Fruit fly (Drosophila melanogaster) whole organism, embryonic: ENCODE measurements around the gene CG8135.

Source experiments
- Blimp-1 ChIP-seq: fragments of 200-800 bp; sonication (Bioruptor generic); optimal IDR thresholded peaks from 3 replicates; lab custom pipeline; 2018; ENCODE audit warnings: missing biosample characterization, missing genetic modification characterization, mild to moderate bottlenecking, moderate library complexity, missing genetic modification reagents
- CG10321 ChIP-seq: fragments of 200-800 bp; sonication (Bioruptor generic); IDR thresholded peaks from 2 replicates; pipeline ENCODE4 v1.3.6; 2022; ENCODE audit warnings: missing biosample characterization, missing genetic modification characterization
- CG10979 ChIP-seq: fragments of 200-800 bp; sonication (Bioruptor generic); optimal IDR thresholded peaks from 2 replicates; lab custom pipeline; 2018; ENCODE audit warnings: missing biosample characterization, mild to moderate bottlenecking, missing genetic modification characterization, moderate library complexity
- CG11247 ChIP-seq: fragments of 200-800 bp; sonication (Bioruptor generic); IDR thresholded peaks from 2 replicates; pipeline ENCODE4 v1.3.6; 2022; ENCODE audit warnings: missing biosample characterization, missing genetic modification characterization
- CG11723 ChIP-seq: fragments of 200-800 bp; sonication (Bioruptor generic); optimal IDR thresholded peaks from 2 replicates; lab custom pipeline; 2017; ENCODE audit warnings: missing biosample characterization, mild to moderate bottlenecking, missing genetic modification characterization
- CG12299 ChIP-seq: fragments of 200-800 bp; sonication (Bioruptor generic); optimal IDR thresholded peaks from 2 replicates; lab custom pipeline; 2018; ENCODE audit warnings: missing biosample characterization, mild to moderate bottlenecking, missing genetic modification characterization
- CG14710 ChIP-seq: fragments of 200-800 bp; sonication (Bioruptor generic); optimal IDR thresholded peaks from 3 replicates; lab custom pipeline; 2019; ENCODE audit warnings: missing biosample characterization, mild to moderate bottlenecking, missing genetic modification characterization, moderate library complexity
- CG14860 ChIP-seq: fragments of 200-800 bp; sonication (Bioruptor generic); IDR thresholded peaks from 3 replicates; pipeline ENCODE4 v1.3.6; 2022; ENCODE audit warnings: missing biosample characterization, missing genetic modification characterization; ENCODE audit not compliant: partially characterized antibody
- CG14965 ChIP-seq: fragments of 200-800 bp; sonication (Bioruptor generic); optimal IDR thresholded peaks from 2 replicates; lab custom pipeline; 2016; ENCODE audit warnings: missing biosample characterization, missing genetic modification characterization, borderline replicate concordance
- CG17328 ChIP-seq: fragments of 200-800 bp; sonication (Bioruptor generic); IDR thresholded peaks from 2 replicates; pipeline ENCODE4 v1.3.6; 2022; ENCODE audit warnings: missing biosample characterization, missing genetic modification characterization
- CG17829 ChIP-seq: fragments of 200-800 bp; optimal IDR thresholded peaks from 2 replicates; lab custom pipeline; 2019; ENCODE audit warnings: missing biosample characterization, mild to moderate bottlenecking, missing genetic modification characterization, moderate library complexity
- CG18619 ChIP-seq: fragments of 200-800 bp; sonication (Bioruptor generic); optimal IDR thresholded peaks from 3 replicates; lab custom pipeline; 2017; ENCODE audit warnings: missing biosample characterization, mild to moderate bottlenecking, missing genetic modification characterization
- CG34422 ChIP-seq: fragments of 200-800 bp; sonication (Bioruptor generic); IDR thresholded peaks from 3 replicates; pipeline ENCODE4 v1.3.6; 2022; ENCODE audit warnings: missing biosample characterization, missing genetic modification characterization
- CG6854 ChIP-seq: fragments of 200-800 bp; sonication (Bioruptor generic); optimal IDR thresholded peaks from 3 replicates; lab custom pipeline; 2017; ENCODE audit warnings: missing biosample characterization, mild to moderate bottlenecking, missing genetic modification characterization
- CG7839 ChIP-seq: fragments of 200-800 bp; sonication (Bioruptor generic); optimal IDR thresholded peaks from 3 replicates; lab custom pipeline; 2018; ENCODE audit warnings: missing biosample characterization, mild to moderate bottlenecking, missing genetic modification characterization, moderate library complexity
- CG7987 ChIP-seq: fragments of 200-800 bp; sonication (Bioruptor generic); optimal IDR thresholded peaks from 2 replicates; lab custom pipeline; 2018; ENCODE audit warnings: missing biosample characterization, mild to moderate bottlenecking, missing genetic modification characterization, moderate library complexity
- CG8290 ChIP-seq, 3 experiments: fragments of 200-800 bp; sonication (Bioruptor generic); optimal IDR thresholded peaks; 2 replicates each; lab custom pipeline; 2016 to 2019; ENCODE audit warnings: missing biosample characterization in 3 of 3, missing genetic modification characterization in 3 of 3, mild to moderate bottlenecking in 2 of 3, moderate library complexity in 1 of 3
- CG9437 ChIP-seq: fragments of 200-800 bp; sonication (Bioruptor generic); optimal IDR thresholded peaks from 2 replicates; lab custom pipeline; 2018; ENCODE audit warnings: missing biosample characterization, mild to moderate bottlenecking, missing genetic modification characterization
- Dfd ChIP-seq, 2 experiments: fragments of >200 bp; optimal IDR thresholded peaks; 2 replicates each; lab custom pipeline; 2017; ENCODE audit warnings: missing biosample characterization in 2 of 2, missing genetic modification characterization in 2 of 2
- GATAe ChIP-seq: fragments of 200-800 bp; sonication (Bioruptor generic); conservative IDR thresholded peaks from 2 replicates; pipeline ENCODE4 v1.3.6; 2022; ENCODE audit warnings: missing biosample characterization, missing genetic modification characterization
- HLH54F ChIP-seq: fragments of 200-800 bp; sonication (Bioruptor generic); optimal IDR thresholded peaks from 3 replicates; lab custom pipeline; 2016; ENCODE audit warnings: missing biosample characterization, missing genetic modification characterization
- MTF-1 ChIP-seq: fragments of 200-800 bp; sonication (Bioruptor generic); optimal IDR thresholded peaks from 2 replicates; lab custom pipeline; 2018; ENCODE audit warnings: missing biosample characterization, mild to moderate bottlenecking, missing genetic modification characterization, borderline replicate concordance
- Max ChIP-seq: fragments of 200-800 bp; sonication (Bioruptor generic); optimal IDR thresholded peaks from 2 replicates; lab custom pipeline; 2016; ENCODE audit warnings: missing biosample characterization, mild to moderate bottlenecking, missing genetic modification characterization
- NK7.1 ChIP-seq: fragments of 200-800 bp; sonication (Bioruptor generic); optimal IDR thresholded peaks from 3 replicates; lab custom pipeline; 2016; ENCODE audit warnings: missing biosample characterization, missing genetic modification characterization
- PHDP ChIP-seq: fragments of 200-800 bp; sonication (Bioruptor generic); optimal IDR thresholded peaks from 3 replicates; lab custom pipeline; 2018; ENCODE audit warnings: missing biosample characterization, mild to moderate bottlenecking, missing genetic modification characterization, moderate library complexity
- Ptx1 ChIP-seq: fragments of 200-800 bp; sonication (Bioruptor generic); IDR thresholded peaks from 2 replicates; pipeline ENCODE4 v1.3.6; 2022; ENCODE audit warnings: missing biosample characterization, missing genetic modification characterization
- Six4 ChIP-seq: fragments of 200-800 bp; sonication (Bioruptor generic); optimal IDR thresholded peaks from 2 replicates; lab custom pipeline; 2016; ENCODE audit warnings: missing biosample characterization, missing genetic modification characterization
- Ssrp ChIP-seq: fragments of 200-800 bp; sonication (Bioruptor generic); optimal IDR thresholded peaks from 2 replicates; lab custom pipeline; 2018; ENCODE audit warnings: missing biosample characterization, mild to moderate bottlenecking, missing genetic modification characterization, moderate library complexity
- ase ChIP-seq: fragments of 200-800 bp; sonication (Bioruptor generic); IDR thresholded peaks from 3 replicates; pipeline ENCODE4 v1.3.6; 2022; ENCODE audit warnings: missing biosample characterization, missing genetic modification characterization
- ato ChIP-seq: fragments of 200-800 bp; sonication (Bioruptor generic); IDR thresholded peaks from 2 replicates; pipeline ENCODE4 v1.3.6; 2022; ENCODE audit warnings: missing biosample characterization, missing genetic modification characterization; ENCODE audit not compliant: partially characterized antibody
- bigmax ChIP-seq: fragments of 200-800 bp; sonication (Bioruptor generic); optimal IDR thresholded peaks from 2 replicates; lab custom pipeline; 2018; ENCODE audit warnings: missing biosample characterization, mild to moderate bottlenecking, missing genetic modification characterization
- hb ChIP-seq: fragments of 200-800 bp; sonication (Bioruptor generic); IDR thresholded peaks from 3 replicates; pipeline ENCODE4 v1.3.6; 2022; ENCODE audit warnings: missing biosample characterization, missing genetic modification characterization; ENCODE audit not compliant: partially characterized antibody
- ken ChIP-seq: fragments of 200-800 bp; sonication (Bioruptor generic); IDR thresholded peaks from 3 replicates; pipeline ENCODE4 v1.3.6; 2022; ENCODE audit warnings: missing biosample characterization, missing genetic modification characterization
- lola ChIP-seq, 3 experiments: fragments of >200 bp in 2 of 3; fragments of 200-800 bp in 1 of 3; sonication (Bioruptor generic) in 1 of 3; optimal IDR thresholded peaks; 2 replicates each; lab custom pipeline; 2017 to 2019; ENCODE audit warnings: missing biosample characterization in 3 of 3, missing genetic modification characterization in 3 of 3, mild to moderate bottlenecking in 1 of 3, moderate library complexity in 1 of 3
- oc ChIP-seq: fragments of 200-800 bp; sonication (Bioruptor generic); optimal IDR thresholded peaks from 2 replicates; lab custom pipeline; 2018; ENCODE audit warnings: missing biosample characterization, mild to moderate bottlenecking, missing genetic modification characterization, moderate library complexity
- onecut ChIP-seq: fragments of 200-800 bp; sonication (Bioruptor generic); IDR thresholded peaks from 2 replicates; pipeline ENCODE4 v1.3.6; 2022; ENCODE audit warnings: missing biosample characterization, missing genetic modification characterization
- p53 ChIP-seq: fragments of 200-800 bp; sonication (Bioruptor generic); optimal IDR thresholded peaks from 2 replicates; lab custom pipeline; 2016; ENCODE audit warnings: missing biosample characterization, missing genetic modification characterization
- pfk ChIP-seq: fragments of 200-800 bp; sonication (Bioruptor generic); optimal IDR thresholded peaks from 2 replicates; lab custom pipeline; 2018; ENCODE audit warnings: missing biosample characterization, mild to moderate bottlenecking, missing genetic modification characterization, moderate library complexity
- prd ChIP-seq, 3 experiments: fragments of >200 bp in 2 of 3; fragments of 200-800 bp in 1 of 3; sonication (Bioruptor generic) in 1 of 3; optimal IDR thresholded peaks in 2 of 3; IDR thresholded peaks in 1 of 3; 2 replicates in 2 of 3; 3 replicates in 1 of 3; pipeline versions ENCODE4 v1.3.6 to Lab custom; 2017 to 2022; ENCODE audit warnings: missing biosample characterization in 1 of 3, missing genetic modification characterization in 1 of 3
- run ChIP-seq: fragments of 200-800 bp; sonication (Bioruptor generic); optimal IDR thresholded peaks from 3 replicates; lab custom pipeline; 2018; ENCODE audit warnings: missing biosample characterization, mild to moderate bottlenecking, missing genetic modification characterization
- salm ChIP-seq: fragments of 200-800 bp; sonication (Bioruptor generic); optimal IDR thresholded peaks from 2 replicates; lab custom pipeline; 2018; ENCODE audit warnings: missing biosample characterization, mild to moderate bottlenecking, missing genetic modification characterization
- scrt ChIP-seq: fragments of 200-800 bp; sonication (Bioruptor generic); optimal IDR thresholded peaks from 2 replicates; lab custom pipeline; 2018; ENCODE audit warnings: missing biosample characterization, mild to moderate bottlenecking, missing genetic modification characterization, moderate library complexity
- sob ChIP-seq: fragments of 200-800 bp; sonication (Bioruptor generic); IDR thresholded peaks from 2 replicates; pipeline ENCODE4 v1.3.6; 2022; ENCODE audit warnings: missing biosample characterization, missing genetic modification characterization
- tll ChIP-seq, 2 experiments: fragments of 200-800 bp in 1 of 2; fragments of >200 bp in 1 of 2; sonication (Bioruptor generic) in 1 of 2; optimal IDR thresholded peaks; 2 replicates each; lab custom pipeline; 2017 to 2019; ENCODE audit warnings: missing biosample characterization in 2 of 2, missing genetic modification characterization in 2 of 2, mild to moderate bottlenecking in 1 of 2, moderate library complexity in 1 of 2
- twi ChIP-seq: fragments of 200-800 bp; optimal IDR thresholded peaks from 2 replicates; lab custom pipeline; 2019; ENCODE audit warnings: missing biosample characterization, mild to moderate bottlenecking, missing genetic modification characterization, moderate library complexity
- vnd ChIP-seq: fragments of 200-800 bp; sonication (Bioruptor generic); IDR thresholded peaks from 3 replicates; pipeline ENCODE4 v1.3.6; 2022; ENCODE audit warnings: missing biosample characterization, missing genetic modification characterization; ENCODE audit not compliant: partially characterized antibody

Gene CG8135

DNA sequence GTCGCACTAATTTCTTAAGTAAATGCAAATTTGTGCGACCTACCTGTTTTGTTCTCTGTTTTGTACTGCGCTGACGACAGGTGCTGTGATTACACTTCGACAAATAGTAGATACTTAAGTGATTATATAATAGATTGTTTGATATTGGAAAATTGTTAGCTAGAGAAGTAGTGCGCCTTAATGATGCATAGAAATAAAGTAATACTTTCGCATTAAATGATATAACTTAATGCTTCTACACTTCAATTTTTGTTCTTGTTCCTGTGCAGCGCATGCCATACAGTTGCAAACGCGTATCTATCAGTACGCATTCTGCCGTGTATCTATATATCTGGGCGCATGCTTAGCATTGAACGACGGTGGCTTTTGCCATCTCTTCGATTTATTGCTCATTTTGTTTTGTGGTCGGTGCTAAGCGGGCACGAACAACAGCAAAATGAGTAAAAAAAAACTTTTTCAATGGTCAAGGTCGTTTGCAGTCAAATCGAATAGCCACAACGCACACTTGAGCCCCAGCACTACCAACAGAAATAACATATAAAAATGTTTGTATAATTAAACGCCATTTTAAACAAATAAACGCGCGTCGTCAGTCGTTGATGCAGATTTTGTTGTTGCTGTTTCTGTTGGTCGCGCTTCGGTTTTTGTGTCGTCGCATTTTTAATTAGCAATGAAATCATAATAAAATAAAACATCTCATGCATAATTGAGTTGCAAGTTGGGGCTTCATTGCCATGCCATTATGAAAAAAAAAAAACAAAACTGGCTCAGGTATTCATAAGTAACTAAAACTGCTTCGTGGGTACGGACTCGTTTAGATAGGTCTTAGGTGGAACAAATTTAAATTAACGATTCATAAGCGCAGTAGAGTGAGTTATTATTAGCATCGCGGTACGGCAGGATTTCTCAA lies 26.4 kb downstream of the CG8135 start (continued):
- TF ChIP-seq scrt (GFP tag; lab: Kevin White, UChicago) (peak; percentile 32), p53 (GFP tag; lab: Kevin White, UChicago) (no peak), CG11247 (GFP tag; lab: Robert Waterston, UW) (no peak), CG14860 (no peak), CG7839 (tag; lab: Kevin White, UChicago) (peak; percentile 61), CG14710 (tag; lab: Kevin White, UChicago) (no peak), bigmax (no peak), CG17829 (tag; lab: Kevin White, UChicago) (peak; percentile 30), Dfd (GFP tag; optimal IDR thresholded peaks at IDR 0.05; lab: Kevin White, UChicago) (no peak), lola (GFP tag; optimal IDR thresholded peaks at IDR 0.05; lab: Kevin White, UChicago) (no peak), onecut (GFP tag; lab: Robert Waterston, UW) (no peak), vnd (GFP tag; lab: Robert Waterston, UW) (no peak), GATAe (no peak), ato (GFP tag; lab: Robert Waterston, UW) (no peak), CG14965 (GFP tag; lab: Kevin White, UChicago) (no peak), CG6854 (GFP tag; lab: Kevin White, UChicago) (no peak), hb (GFP tag; lab: Robert Waterston, UW) (no peak), CG17328 (GFP tag; lab: Robert Waterston, UW) (no peak), CG34422 (GFP tag; lab: Robert Waterston, UW) (no peak), NK7.1 (GFP tag; lab: Kevin White, UChicago) (no peak), Ptx1 (GFP tag; lab: Robert Waterston, UW) (peak; percentile 38; the same call in 1 of the 2 replicates), twi (no peak), CG8290 (GFP tag; optimal IDR thresholded peaks at IDR 0.05; lab: Kevin White, UChicago) (no peak), CG8290 (tag; optimal IDR thresholded peaks at IDR 0.05; lab: Kevin White, UChicago) (peak in 1 of 2 experiments; percentile 51), pfk (GFP tag; lab: Kevin White, UChicago) (no peak), PHDP (tag; lab: Kevin White, UChicago) (peak; percentile 48), salm (tag; lab: Kevin White, UChicago) (no peak), Max (GFP tag; lab: Kevin White, UChicago) (no peak), prd (optimal IDR thresholded peaks at IDR 0.05; lab: Kevin White, UChicago) (no peak), prd (GFP tag; IDR thresholded peaks at IDR 0.05; lab: Robert Waterston, UW) (peak; percentile 38; the same call in 1 of the 3 replicates), MTF-1 (no peak), CG7987 (no peak), CG11723 (GFP tag; lab: Kevin White, UChicago) (no peak), sob (no peak), HLH54F (GFP tag; lab: Kevin White, UChicago) (no peak), oc (no peak), run (tag; lab: Kevin White, UChicago) (no peak), CG9437 (no peak), CG10321 (no peak), Ssrp (tag; lab: Kevin White, UChicago) (no peak), ken (GFP tag; lab: Robert Waterston, UW) (no peak), CG10979 (peak; percentile 23), CG18619 (GFP tag; lab: Kevin White, UChicago) (peak; percentile 5), CG12299 (tag; lab: Kevin White, UChicago) (no peak), tll (GFP tag; optimal IDR thresholded peaks at IDR 0.05; lab: Kevin White, UChicago) (no peak), Blimp-1 (GFP tag; lab: Kevin White, UChicago) (no peak), Six4 (GFP tag; lab: Kevin White, UChicago) (no peak), ase (no peak)
